Worm (Caenorhabditis elegans): Measurements from ENCODE around the gene Y57E12AL.6.
A peak's percentile ranks its signal among the peaks of the same experiment; 100 is the strongest.

Y57E12AL.6 gene

DNA sequence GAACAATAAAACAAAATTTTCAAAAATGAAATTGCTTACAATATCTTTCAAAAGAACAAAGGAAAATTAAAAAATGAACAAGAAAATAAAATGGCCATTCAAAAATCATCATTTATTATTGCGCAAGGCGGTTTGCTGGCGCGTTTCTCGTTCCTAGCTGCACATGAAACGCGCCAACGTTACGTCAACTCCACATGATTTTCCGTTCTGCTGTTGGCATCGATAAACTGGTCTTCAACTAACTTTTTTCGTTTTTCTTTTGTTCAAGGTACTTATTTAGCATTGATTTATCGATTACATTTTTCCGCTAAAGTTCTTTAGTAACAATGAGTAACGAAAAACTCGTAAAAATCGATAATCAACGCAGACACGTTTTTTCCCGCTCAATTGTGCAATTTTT lies at the start of gene Y57E12AL.6, which contains the start of gene Y57E12AL.1 (continued):
- TF ChIP-seq ref-2 (tag; optimal IDR thresholded peaks at IDR 0.05): peak; percentile 40
- no peak for TF ChIP-seq K09A11.1 (tag; optimal IDR thresholded peaks at IDR 0.05; ENCODE audit: insufficient read depth)
- peak; percentile 73 for TF ChIP-seq F13H6.1 (tag; optimal IDR thresholded peaks at IDR 0.05)
- TF ChIP-seq T23F11.4 (GFP tag; optimal IDR thresholded peaks at IDR 0.05): no peak
- no peak for TF ChIP-seq elt-4 (tag; optimal IDR thresholded peaks at IDR 0.05)
- peak; percentile 71 for TF ChIP-seq nfya-1 (tag; optimal IDR thresholded peaks at IDR 0.05)
- TF ChIP-seq zip-5 (tag; optimal IDR thresholded peaks at IDR 0.05): peak; percentile 45
- peak; percentile 65 for TF ChIP-seq unc-86 (tag; optimal IDR thresholded peaks at IDR 0.05)
- TF ChIP-seq C08G9.2 (tag; optimal IDR thresholded peaks at IDR 0.05): no peak
- no peak for TF ChIP-seq pag-3 (tag; optimal IDR thresholded peaks at IDR 0.05; ENCODE audit: borderline replicate concordance)
- TF ChIP-seq fkh-6 (tag; optimal IDR thresholded peaks at IDR 0.05): peak; percentile 31
- TF ChIP-seq ceh-30 (tag; optimal IDR thresholded peaks at IDR 0.05): no peak
- no peak for TF ChIP-seq pat-9 (tag; optimal IDR thresholded peaks at IDR 0.05)
- peak; percentile 60 for TF ChIP-seq ceh-34 (tag; optimal IDR thresholded peaks at IDR 0.05)
- no peak for TF ChIP-seq ceh-24 (tag; optimal IDR thresholded peaks at IDR 0.05)
- TF ChIP-seq pha-2 (tag; optimal IDR thresholded peaks at IDR 0.05): peak; percentile 44

DNA sequence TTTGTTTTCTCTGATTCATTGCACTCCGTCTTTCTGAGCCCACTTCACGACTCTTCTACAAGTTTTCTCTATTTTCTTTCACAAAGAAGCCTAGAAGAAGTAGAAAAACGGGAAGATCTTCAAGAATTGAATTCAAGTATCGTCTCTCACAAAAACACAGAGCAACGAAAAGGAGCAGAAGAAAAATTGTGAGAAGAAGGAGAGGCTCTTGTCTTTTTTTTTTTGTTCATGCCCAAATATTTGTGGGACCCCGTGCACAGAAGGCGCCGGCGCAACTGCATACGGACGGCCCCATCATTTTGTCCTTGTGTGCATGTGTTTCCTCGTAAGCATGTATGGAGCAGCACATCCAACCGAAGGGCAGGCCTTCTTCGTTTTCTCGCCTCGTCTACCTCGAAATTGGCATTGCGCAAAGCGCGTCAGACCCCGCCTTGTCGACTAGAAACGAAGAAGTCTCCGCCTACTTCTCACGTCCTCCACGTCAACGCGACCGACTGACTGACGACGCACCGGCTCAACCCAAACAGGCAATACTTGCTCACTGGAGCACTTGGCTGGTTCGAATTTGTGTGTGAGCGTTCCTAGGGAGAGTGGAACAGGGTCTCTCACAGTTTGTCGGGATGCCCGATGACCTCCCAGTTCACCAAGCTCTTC lies 46.4 kb upstream of the Y57E12AL.6 start:
- TF ChIP-seq pqm-1 (tag; optimal IDR thresholded peaks at IDR 0.05) (no peak), K02D7.2 (tag; optimal IDR thresholded peaks at IDR 0.05) (no peak), gmeb-2 (tag; optimal IDR thresholded peaks at IDR 0.05) (no peak), fkh-6 (tag; optimal IDR thresholded peaks at IDR 0.05) (no peak), sdc-2 (tag; optimal IDR thresholded peaks at IDR 0.05) (no peak), unc-42 (tag; optimal IDR thresholded peaks at IDR 0.05) (peak; percentile 37), fkh-10 (GFP tag; optimal IDR thresholded peaks at IDR 0.05) (no peak), dve-1 (tag; optimal IDR thresholded peaks at IDR 0.05) (no peak), ceh-48 (tag; optimal IDR thresholded peaks at IDR 0.05) (no peak), hlh-6 (tag; optimal IDR thresholded peaks at IDR 0.05) (peak; percentile 34)

DNA sequence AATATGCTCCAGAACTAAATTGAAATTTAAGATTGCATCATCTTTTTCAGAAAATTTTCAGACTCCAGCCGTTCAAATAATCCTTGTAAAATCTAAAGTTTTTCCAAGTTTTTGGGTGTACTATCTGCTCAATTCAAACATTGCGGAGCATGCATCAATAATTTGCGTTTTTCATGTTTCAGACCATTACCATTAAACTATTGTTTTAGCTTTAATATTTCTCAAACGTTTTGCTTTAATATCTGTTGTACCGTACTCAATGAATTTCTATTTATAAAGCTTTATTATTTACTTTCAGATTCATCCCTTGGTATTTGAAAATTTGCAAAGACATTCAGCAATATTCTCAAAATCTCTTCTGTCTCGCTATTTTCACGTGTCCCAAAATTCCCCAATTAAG lies 43.0 kb upstream of the Y57E12AL.6 start, which contains the start of gene odr-2:
TSS of gene odr-2 (plus strand) at position 301 of the 400 bp plus-strand sequence.
- TF ChIP-seq ceh-24 (tag; optimal IDR thresholded peaks at IDR 0.05): no peak
- TF ChIP-seq ceh-30 (tag; optimal IDR thresholded peaks at IDR 0.05): no peak
- no peak for TF ChIP-seq K09A11.1 (tag; optimal IDR thresholded peaks at IDR 0.05; ENCODE audit: insufficient read depth)
- TF ChIP-seq hlh-30 (tag; optimal IDR thresholded peaks at IDR 0.05; ENCODE audit: insufficient read depth): no peak
- TF ChIP-seq ceh-19 (GFP tag; optimal IDR thresholded peaks at IDR 0.05): no peak
- no peak for TF ChIP-seq hlh-6 (tag; optimal IDR thresholded peaks at IDR 0.05)
- TF ChIP-seq ceh-18 (tag; optimal IDR thresholded peaks at IDR 0.05): no peak
- TF ChIP-seq unc-86 (tag; optimal IDR thresholded peaks at IDR 0.05): no peak
- no peak for TF ChIP-seq K02D7.2 (tag; optimal IDR thresholded peaks at IDR 0.05)
- no peak for TF ChIP-seq ceh-9 (tag; optimal IDR thresholded peaks at IDR 0.05)
- TF ChIP-seq ceh-14 (tag; optimal IDR thresholded peaks at IDR 0.05): no peak
- TF ChIP-seq tbx-7 (tag; optimal IDR thresholded peaks at IDR 0.05): no peak

DNA sequence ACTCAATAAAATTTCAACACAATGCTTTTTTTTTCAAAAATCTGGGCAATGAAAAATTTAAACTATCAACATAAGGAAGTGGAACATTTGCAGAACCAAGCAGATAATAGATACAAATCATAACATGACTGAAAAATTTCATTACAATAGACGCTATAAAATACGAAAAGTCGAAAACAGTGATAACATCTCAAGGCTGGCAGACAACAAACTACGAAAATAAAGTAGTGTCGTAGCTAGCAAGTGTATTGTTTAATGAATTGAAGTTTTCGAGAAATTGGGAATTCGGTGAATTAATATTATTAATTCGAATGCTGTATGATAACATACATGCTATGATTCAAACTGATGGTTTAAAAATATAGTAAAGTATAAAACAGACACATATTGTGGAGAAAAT lies 36.5 kb upstream of the Y57E12AL.6 start:
- TF ChIP-seq unc-3 (GFP tag; conservative IDR thresholded peaks at IDR 0.05) (no peak), unc-3 (tag; optimal IDR thresholded peaks at IDR 0.05) (no peak), fax-1 (tag; optimal IDR thresholded peaks at IDR 0.05) (no peak), ceh-18 (tag; optimal IDR thresholded peaks at IDR 0.05) (no peak), C38D4.7 (GFP tag; optimal IDR thresholded peaks at IDR 0.05) (no peak), pha-2 (tag; optimal IDR thresholded peaks at IDR 0.05) (no peak), nhr-11 (tag; optimal IDR thresholded peaks at IDR 0.05) (no peak), pax-1 (tag; optimal IDR thresholded peaks at IDR 0.05) (no peak), elt-4 (tag; optimal IDR thresholded peaks at IDR 0.05) (no peak), sox-2 (GFP tag; IDR thresholded peaks at IDR 0.05) (no peak), pag-3 (tag; optimal IDR thresholded peaks at IDR 0.05; ENCODE audit: borderline replicate concordance) (no peak), pha-4 (tag; optimal IDR thresholded peaks at IDR 0.05) (no peak), rnt-1 (tag; optimal IDR thresholded peaks at IDR 0.05) (no peak)
